Worm (Caenorhabditis elegans) whole organism, L4/young adult: ENCODE measurements around the gene clec-254.

Source experiments
- W03F9.2 ChIP-seq: fragments of 150-350 bp; optimal IDR thresholded peaks from 2 replicates; lab custom pipeline; 2014; ENCODE audit warnings: missing biosample characterization, missing genetic modification characterization
- dao-5 ChIP-seq: sonication (generic microtip); optimal IDR thresholded peaks from 2 replicates; lab custom pipeline; 2016; ENCODE audit warnings: missing genotype, missing genetic modification characterization, moderate library complexity, missing compliant biosample characterization
- him-1 ChIP-seq: sonication (generic microtip); optimal IDR thresholded peaks from 2 replicates; lab custom pipeline; 2016; ENCODE audit warnings: missing genotype, missing genetic modification reagents, missing genetic modification characterization, missing compliant biosample characterization

DNA sequence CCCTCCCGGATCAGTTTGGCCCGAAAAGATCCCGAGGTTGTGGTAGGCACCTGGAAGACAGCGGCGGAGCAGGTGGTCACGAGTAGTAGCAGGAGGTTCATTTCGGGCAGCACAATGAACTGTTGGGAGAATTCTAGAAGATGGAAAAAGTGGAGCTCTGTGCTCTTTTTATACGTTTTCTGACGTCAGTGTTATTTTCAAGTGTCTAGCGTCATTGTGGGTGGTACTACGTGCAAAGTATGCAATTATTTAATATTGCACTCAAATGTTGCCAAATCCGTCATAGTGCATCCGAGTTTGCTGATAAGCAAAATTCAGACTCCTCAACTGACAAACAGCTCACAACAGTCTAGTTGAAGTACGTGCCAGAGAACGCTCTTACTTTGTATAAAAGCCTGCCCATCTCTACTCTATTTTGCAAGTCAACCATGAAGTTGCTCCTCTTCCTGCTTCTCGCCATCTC, 22.6 kb downstream of the clec-254 start, which contains the start of the genes asp-18 and scl-19:
- TF ChIP-seq him-1 (tag; lab: Kevin White, UChicago) (no peak), W03F9.2 (tag; lab: Kevin White, UChicago) (no peak), dao-5 (no peak)
